Fruit fly (Drosophila melanogaster) whole organism, embryonic: ENCODE data around the gene CG15461.

ENCODE experiments used
- Antp ChIP-seq: fragments of 200-800 bp; sonication (Bioruptor generic); optimal IDR thresholded peaks from 3 replicates; lab custom pipeline; 2016; ENCODE audit warnings: missing biosample characterization, missing genetic modification characterization
- CG13123 ChIP-seq: fragments of 200-800 bp; sonication (Bioruptor generic); optimal IDR thresholded peaks from 2 replicates; lab custom pipeline; 2016; ENCODE audit warnings: missing biosample characterization, missing genetic modification characterization
- CG17612 ChIP-seq: fragments of 200-800 bp; sonication (Bioruptor generic); IDR thresholded peaks from 2 replicates; pipeline ENCODE4 v1.3.6; 2022; ENCODE audit warnings: missing biosample characterization, missing genetic modification characterization
- CG5953 ChIP-seq: fragments of 200-800 bp; sonication (Bioruptor generic); IDR thresholded peaks from 2 replicates; pipeline ENCODE4 v1.3.6; 2022; ENCODE audit warnings: missing biosample characterization, missing genetic modification characterization
- CG8924 ChIP-seq: fragments of 200-800 bp; optimal IDR thresholded peaks from 3 replicates; lab custom pipeline; 2019; ENCODE audit warnings: missing biosample characterization, mild to moderate bottlenecking, missing genetic modification characterization, moderate library complexity
- CG9727 ChIP-seq: fragments of 200-800 bp; sonication (Bioruptor generic); optimal IDR thresholded peaks from 3 replicates; lab custom pipeline; 2017; ENCODE audit warnings: missing biosample characterization, mild to moderate bottlenecking, missing genetic modification characterization
- Doc3 ChIP-seq: fragments of 200-800 bp; sonication (Bioruptor generic); IDR thresholded peaks from 3 replicates; pipeline ENCODE4 v1.3.6; 2022; ENCODE audit warnings: missing biosample characterization, missing genetic modification characterization; ENCODE audit not compliant: partially characterized antibody
- HLH3B ChIP-seq: fragments of 200-800 bp; sonication (Bioruptor generic); IDR thresholded peaks from 2 replicates; pipeline ENCODE4 v1.3.6; 2022; ENCODE audit warnings: missing biosample characterization, missing genetic modification characterization
- Mad ChIP-seq: fragments of 200-800 bp; sonication (Bioruptor generic); optimal IDR thresholded peaks from 2 replicates; lab custom pipeline; 2016; ENCODE audit warnings: missing biosample characterization, missing genetic modification characterization
- crc ChIP-seq: fragments of 200-800 bp; sonication (Bioruptor generic); optimal IDR thresholded peaks from 2 replicates; lab custom pipeline; 2016; ENCODE audit warnings: missing biosample characterization, missing genetic modification characterization
- gcm ChIP-seq: fragments of 200-800 bp; sonication (Bioruptor generic); optimal IDR thresholded peaks from 2 replicates; lab custom pipeline; 2019; ENCODE audit warnings: missing biosample characterization, mild to moderate bottlenecking, missing genetic modification characterization, moderate library complexity
- ro ChIP-seq: fragments of 200-800 bp; sonication (Bioruptor generic); IDR thresholded peaks from 2 replicates; pipeline ENCODE4 v1.3.6; 2022; ENCODE audit warnings: missing biosample characterization, missing genetic modification characterization
- run ChIP-seq: fragments of 200-800 bp; sonication (Bioruptor generic); optimal IDR thresholded peaks from 3 replicates; lab custom pipeline; 2018; ENCODE audit warnings: missing biosample characterization, mild to moderate bottlenecking, missing genetic modification characterization
- wor ChIP-seq: fragments of 200-800 bp; sonication (Bioruptor generic); IDR thresholded peaks from 2 replicates; pipeline ENCODE4 v1.3.6; 2022; ENCODE audit warnings: missing biosample characterization, missing genetic modification characterization

dm6 chrX:20481404-20481803 lies 4.6 kb upstream of the CG15461 start:
- no peak for TF ChIP-seq run
- TF ChIP-seq CG5953 (GFP tag; lab: Robert Waterston, UW): no peak
- TF ChIP-seq CG13123 (GFP tag; lab: Kevin White, UChicago): no peak
- TF ChIP-seq ro (GFP tag; lab: Robert Waterston, UW): no peak
- no peak for TF ChIP-seq CG17612 (GFP tag; lab: Robert Waterston, UW)
- TF ChIP-seq Doc3: no peak
- TF ChIP-seq crc (GFP tag; lab: Kevin White, UChicago): no peak
- no peak for TF ChIP-seq wor (GFP tag; lab: Robert Waterston, UW)
- no peak for TF ChIP-seq gcm (GFP tag; lab: Kevin White, UChicago)
- no peak for TF ChIP-seq CG9727
- TF ChIP-seq Antp (GFP tag; lab: Kevin White, UChicago): no peak
- TF ChIP-seq Mad: no peak
- TF ChIP-seq HLH3B (GFP tag; lab: Robert Waterston, UW): no peak
- TF ChIP-seq CG8924 (tag; lab: Kevin White, UChicago): no peak
